Fruit fly (Drosophila melanogaster) whole organism: Measurements from ENCODE around the gene Flo2.

Source experiments
- EcR ChIP-seq, 2 experiments: fragments of >200 bp; optimal IDR thresholded peaks; 2 replicates each; lab custom pipeline; 2017; ENCODE audit warnings: missing biosample characterization in 2 of 2, missing genetic modification characterization in 2 of 2, missing genetic modification reagents in 2 of 2
- usp ChIP-seq: fragments of >200 bp; optimal IDR thresholded peaks from 2 replicates; lab custom pipeline; 2017; ENCODE audit warnings: missing biosample characterization, missing genetic modification characterization, mixed read lengths

- TF ChIP-seq usp (GFP tag; lab: Kevin White, UChicago) (no peak), EcR (GFP tag; optimal IDR thresholded peaks at IDR 0.05; lab: Kevin White, UChicago) (no peak)
Measured at dm6 chrX:14858951-14859350, 19.8 kb downstream of the Flo2 start, which contains the start of gene CG46399.
